Fruit fly (Drosophila melanogaster) whole organism, wandering third instar larva: Measurements from ENCODE around the gene Saysd1.
A peak's percentile ranks its signal among the peaks of the same experiment; 100 is the strongest.

ENCODE experiments used
- Dfd ChIP-seq: fragments of >200 bp; optimal IDR thresholded peaks from 2 replicates; lab custom pipeline; 2017; ENCODE audit warnings: missing biosample characterization, missing genetic modification characterization
- GATAd ChIP-seq: sonication (Bioruptor generic); optimal IDR thresholded peaks from 2 replicates; lab custom pipeline; 2016; ENCODE audit warnings: missing biosample characterization, missing genetic modification characterization
- Hr78 ChIP-seq: fragments of >200 bp; optimal IDR thresholded peaks from 2 replicates; lab custom pipeline; 2017; ENCODE audit warnings: missing biosample characterization, missing genetic modification characterization
- Myc ChIP-seq: fragments of >200 bp; optimal IDR thresholded peaks from 2 replicates; lab custom pipeline; 2017
- N ChIP-seq: fragments of >200 bp; optimal IDR thresholded peaks from 2 replicates; lab custom pipeline; 2018; ENCODE audit warnings: missing biosample characterization, missing external identifiers, missing genetic modification characterization
- Rel ChIP-seq, 2 experiments: fragments of 200-800 bp; sonication (Bioruptor generic) in 1 of 2; optimal IDR thresholded peaks; 2 replicates in 1 of 2; 3 replicates in 1 of 2; lab custom pipeline; 2016 to 2019; ENCODE audit warnings: mild to moderate bottlenecking in 2 of 2, missing biosample characterization in 2 of 2, missing genetic modification characterization in 2 of 2, moderate library complexity in 1 of 2
- Vsx2 ChIP-seq: fragments of 200-300, 225-300 bp; sonication (Bioruptor generic); optimal IDR thresholded peaks from 2 replicates; lab custom pipeline; 2018; ENCODE audit warnings: missing biosample characterization, missing genetic modification characterization; ENCODE audit not compliant: partially characterized antibody
- br ChIP-seq: fragments of 200-800 bp; sonication (Bioruptor generic); optimal IDR thresholded peaks from 2 replicates; lab custom pipeline; 2016; ENCODE audit warnings: missing biosample characterization, missing genetic modification characterization
- h ChIP-seq: fragments of 200-800 bp; sonication (Bioruptor generic); optimal IDR thresholded peaks from 3 replicates; lab custom pipeline; 2016; ENCODE audit warnings: missing biosample characterization, mild to moderate bottlenecking, missing genetic modification characterization
- jim ChIP-seq: fragments of 175-275, 200-325 bp; sonication (Bioruptor generic); optimal IDR thresholded peaks from 2 replicates; lab custom pipeline; 2016; ENCODE audit warnings: missing biosample characterization, mild to moderate bottlenecking, missing genetic modification characterization
- pan ChIP-seq: fragments of >200 bp; optimal IDR thresholded peaks from 2 replicates; lab custom pipeline; 2017

DNA sequence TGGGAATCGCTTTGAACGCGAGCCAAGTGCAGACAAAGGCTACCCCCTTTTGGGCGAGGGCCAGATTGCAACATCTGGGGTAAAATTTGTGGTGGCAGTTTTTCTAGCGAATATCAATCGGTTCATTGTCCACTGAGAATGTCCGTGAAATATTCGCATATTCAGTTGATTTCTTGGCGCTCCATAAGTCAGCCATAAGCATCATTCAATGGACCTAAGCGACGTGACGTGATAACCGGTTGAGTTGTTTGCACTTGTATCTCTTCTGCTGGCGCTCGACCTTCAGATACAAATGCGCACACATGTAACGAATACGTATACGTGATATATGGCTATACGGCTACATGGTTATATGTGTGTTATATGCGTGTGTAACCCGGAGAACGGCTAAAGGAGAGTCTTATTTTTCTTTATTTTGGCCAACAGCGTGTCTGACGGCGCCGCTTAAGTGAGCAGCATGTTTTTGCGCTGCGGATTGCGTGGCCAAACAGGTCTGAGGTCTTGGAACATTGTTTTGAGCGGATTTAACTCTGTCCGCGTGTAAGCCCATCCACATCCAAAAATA is 9.5 kb downstream of the Saysd1 start:
- TF ChIP-seq GATAd (GFP tag; lab: Kevin White, UChicago) (no peak), br (GFP tag; lab: Kevin White, UChicago) (peak; percentile 24), Vsx2 (no peak), N (GFP tag; lab: Kevin White, UChicago) (no peak), pan (lab: Kevin White, UChicago) (no peak), Hr78 (GFP tag; lab: Kevin White, UChicago) (no peak), Dfd (GFP tag; lab: Kevin White, UChicago) (no peak), jim (GFP tag; lab: Kevin White, UChicago) (no peak), Rel (GFP tag; optimal IDR thresholded peaks at IDR 0.05; lab: Kevin White, UChicago) (no peak), Rel (tag; optimal IDR thresholded peaks at IDR 0.05; lab: Kevin White, UChicago) (no peak), Myc (lab: Kevin White, UChicago) (no peak), h (GFP tag; lab: Kevin White, UChicago) (no peak)
